Worm (Caenorhabditis elegans): Measurements from ENCODE around the gene C06A6.7.
A peak's percentile ranks its signal among the peaks of the same experiment; 100 is the strongest.

The C06A6.7 gene

ce11 chrIV:7844333-7844973, 6.1 kb upstream of the C06A6.7 start:
- TF ChIP-seq nhr-237 (tag; optimal IDR thresholded peaks at IDR 0.05) (no peak), fos-1 (tag; optimal IDR thresholded peaks at IDR 0.05) (peak; percentile 67), crh-2 (tag; optimal IDR thresholded peaks at IDR 0.05) (peak; percentile 72), lsy-2 (tag; optimal IDR thresholded peaks at IDR 0.05) (peak in 1 of 2 experiments; percentile 30), sma-9 (GFP tag; optimal IDR thresholded peaks at IDR 0.05) (peak; percentile 37), sma-9 (tag; optimal IDR thresholded peaks at IDR 0.05) (no peak), gmeb-1 (tag; optimal IDR thresholded peaks at IDR 0.05) (peak; percentile 39), Y55F3AM.14 (GFP tag; optimal IDR thresholded peaks at IDR 0.05) (no peak), lin-11 (tag; optimal IDR thresholded peaks at IDR 0.05) (no peak), nhr-11 (tag; optimal IDR thresholded peaks at IDR 0.05) (no peak), F13H6.1 (tag; optimal IDR thresholded peaks at IDR 0.05) (peak; percentile 38), nhr-25 (tag; optimal IDR thresholded peaks at IDR 0.05) (no peak)

- peak; percentile 77 for TF ChIP-seq fos-1 (tag; optimal IDR thresholded peaks at IDR 0.05)
- TF ChIP-seq sma-9 (GFP tag; optimal IDR thresholded peaks at IDR 0.05) = peak; percentile 25
- no peak for TF ChIP-seq sma-9 (tag; optimal IDR thresholded peaks at IDR 0.05)
- TF ChIP-seq unc-55 (GFP tag; optimal IDR thresholded peaks at IDR 0.05) = no peak
- TF ChIP-seq crh-2 (tag; optimal IDR thresholded peaks at IDR 0.05) = peak; percentile 76
These were observed 2.9 kb upstream of the C06A6.7 start for ce11 chrIV:7841218-7841617.

ce11 chrIV:7839923-7840322, 1.6 kb upstream of the C06A6.7 start:
- TF ChIP-seq R02D3.7 (tag; optimal IDR thresholded peaks at IDR 0.05) (no peak), skn-1 (tag; optimal IDR thresholded peaks at IDR 0.05) (no peak), lin-11 (tag; optimal IDR thresholded peaks at IDR 0.05) (peak; percentile 57)

ce11 chrIV:7836491-7836890, 1.8 kb downstream of the C06A6.7 start:
- TF ChIP-seq blmp-1 (tag; optimal IDR thresholded peaks at IDR 0.05; ENCODE audit: insufficient read depth) (peak; percentile 72), lin-13 (GFP tag; optimal IDR thresholded peaks at IDR 0.05) (no peak), nhr-25 (tag; optimal IDR thresholded peaks at IDR 0.05) (peak; percentile 28)

ce11 chrIV:7836030-7836429, 2.3 kb downstream of the C06A6.7 start:
- no peak for TF ChIP-seq elt-1 (tag; optimal IDR thresholded peaks at IDR 0.05)
- TF ChIP-seq mab-5 (tag; optimal IDR thresholded peaks at IDR 0.05) = no peak
- TF ChIP-seq nhr-23 (tag; optimal IDR thresholded peaks at IDR 0.05) = no peak
- no peak for TF ChIP-seq lin-11 (tag; optimal IDR thresholded peaks at IDR 0.05)
- no peak for TF ChIP-seq aly-2 (tag; optimal IDR thresholded peaks at IDR 0.05)
- no peak for TF ChIP-seq unc-39 (tag; optimal IDR thresholded peaks at IDR 0.05)
- TF ChIP-seq ceh-16 (tag; optimal IDR thresholded peaks at IDR 0.05) = no peak
- TF ChIP-seq peb-1 (tag; optimal IDR thresholded peaks at IDR 0.05) = no peak
- no peak for TF ChIP-seq snpc-4 (tag; optimal IDR thresholded peaks at IDR 0.05)
- TF ChIP-seq nhr-12 (tag; optimal IDR thresholded peaks at IDR 0.05) = no peak
- peak; percentile 4 for TF ChIP-seq nhr-21 (tag; optimal IDR thresholded peaks at IDR 0.05)
- peak; percentile 39 for TF ChIP-seq blmp-1 (tag; optimal IDR thresholded peaks at IDR 0.05; ENCODE audit: insufficient read depth)
- TF ChIP-seq sem-4 (tag; optimal IDR thresholded peaks at IDR 0.05) = no peak
- no peak for TF ChIP-seq lin-39 (tag; optimal IDR thresholded peaks at IDR 0.05)
- TF ChIP-seq R02D3.7 (tag; optimal IDR thresholded peaks at IDR 0.05) = no peak
- peak; percentile 19 for TF ChIP-seq sma-3 (GFP tag; optimal IDR thresholded peaks at IDR 0.05)
- no peak for TF ChIP-seq sma-9 (GFP tag; optimal IDR thresholded peaks at IDR 0.05)
- TF ChIP-seq sma-9 (tag; optimal IDR thresholded peaks at IDR 0.05) = no peak
- no peak for TF ChIP-seq ztf-4 (tag; optimal IDR thresholded peaks at IDR 0.05)
- TF ChIP-seq nhr-25 (tag; optimal IDR thresholded peaks at IDR 0.05) = peak; percentile 44
- no peak for TF ChIP-seq ama-1 (optimal IDR thresholded peaks at IDR 0.05)
- TF ChIP-seq nhr-77 (tag; optimal IDR thresholded peaks at IDR 0.05) = no peak
- TF ChIP-seq gmeb-1 (tag; optimal IDR thresholded peaks at IDR 0.05) = no peak
- no peak for TF ChIP-seq unc-55 (GFP tag; optimal IDR thresholded peaks at IDR 0.05)
- TF ChIP-seq C34F6.9 (tag; optimal IDR thresholded peaks at IDR 0.05) = peak; percentile 8
- peak; percentile 6 for TF ChIP-seq fos-1 (tag; optimal IDR thresholded peaks at IDR 0.05)
- no peak for TF ChIP-seq crh-2 (tag; optimal IDR thresholded peaks at IDR 0.05)
- TF ChIP-seq zag-1 (tag; optimal IDR thresholded peaks at IDR 0.05) = no peak
- peak; percentile 29 for TF ChIP-seq nhr-129 (tag; optimal IDR thresholded peaks at IDR 0.05)
- TF ChIP-seq nhr-6 (tag; optimal IDR thresholded peaks at IDR 0.05) = no peak
- no peak for TF ChIP-seq alr-1 (tag; optimal IDR thresholded peaks at IDR 0.05)
- no peak for TF ChIP-seq elt-3 (tag; optimal IDR thresholded peaks at IDR 0.05)
- TF ChIP-seq mbf-1 (tag; optimal IDR thresholded peaks at IDR 0.05) = no peak
- no peak for TF ChIP-seq unc-62 (GFP tag; optimal IDR thresholded peaks at IDR 0.05)
- TF ChIP-seq ztf-1 (GFP tag; conservative IDR thresholded peaks at IDR 0.05) = no peak
- peak in 1 of 2 experiments; percentile 38 for TF ChIP-seq lsy-2 (tag; optimal IDR thresholded peaks at IDR 0.05)

All from whole organism, L2 larva.